Worm (Caenorhabditis elegans) whole organism, L1 larva: ENCODE data around the gene F23D12.3.

Experiments
- F16B12.6 ChIP-seq: fragments of 150-350 bp; optimal IDR thresholded peaks from 2 replicates; lab custom pipeline; 2014; ENCODE audit warnings: missing biosample characterization, missing genetic modification characterization
- aha-1 ChIP-seq: fragments of 150-350 bp; optimal IDR thresholded peaks from 2 replicates; lab custom pipeline; 2014; ENCODE audit warnings: missing biosample characterization, missing genetic modification characterization
- ceh-82 ChIP-seq, 3 experiments: fragments of 150-350 bp in 1 of 3; sonication (generic microtip) in 2 of 3; optimal IDR thresholded peaks; 2 replicates each; lab custom pipeline; 2014 to 2017; ENCODE audit warnings: missing biosample characterization in 3 of 3, missing genetic modification characterization in 3 of 3
- efl-3 ChIP-seq: fragments of 200-800 bp; sonication (Bioruptor generic); optimal IDR thresholded peaks from 2 replicates; lab custom pipeline; 2018; ENCODE audit warnings: mild to moderate bottlenecking, missing genetic modification characterization, missing compliant biosample characterization
- elt-2 ChIP-seq: sonication (generic microtip); optimal IDR thresholded peaks from 2 replicates; lab custom pipeline; 2016; ENCODE audit warnings: missing genetic modification characterization, mild to moderate bottlenecking, inconsistent platforms, missing compliant biosample characterization, missing genetic modification reagents
- elt-3 ChIP-seq, 6 experiments: fragments of 150-350 bp in 1 of 6; sonication (generic microtip); optimal IDR thresholded peaks; 2 replicates each; lab custom pipeline; 2017 to 2018; ENCODE audit warnings: missing biosample characterization in 6 of 6, missing genetic modification characterization in 6 of 6, inconsistent platforms in 1 of 6
- fkh-10 ChIP-seq: sonication (generic microtip); optimal IDR thresholded peaks from 2 replicates; lab custom pipeline; 2017; ENCODE audit warnings: missing biosample characterization, missing genetic modification reagents, missing genetic modification characterization
- lin-39 ChIP-seq: fragments of 150-350 bp; optimal IDR thresholded peaks from 2 replicates; lab custom pipeline; 2014; ENCODE audit warnings: missing biosample characterization, missing genetic modification reagents, missing genetic modification characterization
- ztf-11 ChIP-seq, 2 experiments: sonication (generic microtip); optimal IDR thresholded peaks; 2 replicates each; lab custom pipeline; 2016 to 2017; ENCODE audit warnings: missing genetic modification characterization in 2 of 2, missing biosample characterization in 1 of 2, missing compliant biosample characterization in 1 of 2

DNA sequence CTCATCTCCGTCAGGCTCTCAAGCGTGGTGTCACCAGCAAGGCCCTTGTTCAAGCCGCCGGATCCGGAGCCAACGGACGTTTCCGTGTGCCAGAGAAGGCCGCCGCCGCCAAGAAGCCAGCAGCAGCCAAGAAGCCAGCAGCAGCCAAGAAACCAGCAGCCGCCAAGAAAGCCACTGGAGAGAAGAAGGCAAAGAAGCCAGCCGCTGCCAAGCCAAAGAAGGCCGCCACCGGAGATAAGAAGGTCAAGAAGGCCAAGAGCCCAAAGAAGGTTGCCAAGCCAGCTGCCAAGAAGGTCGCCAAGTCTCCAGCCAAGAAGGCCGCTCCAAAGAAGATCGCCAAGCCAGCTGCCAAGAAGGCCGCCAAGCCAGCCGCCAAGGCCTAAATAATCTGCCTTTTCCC is 48.1 kb downstream of the F23D12.3 start:
- TF ChIP-seq F16B12.6 (tag; lab: Kevin White, UChicago) (no peak), ztf-11 (tag; optimal IDR thresholded peaks at IDR 0.05; lab: Kevin White, UChicago) (no peak), elt-2 (tag; lab: Kevin White, UChicago) (no peak), lin-39 (tag; lab: Kevin White, UChicago) (no peak), aha-1 (tag; lab: Kevin White, UChicago) (no peak), fkh-10 (GFP tag; lab: Kevin White, UChicago) (no peak), ceh-82 (tag; optimal IDR thresholded peaks at IDR 0.05; lab: Kevin White, UChicago) (no peak), efl-3 (GFP tag; lab: Kevin White, UChicago) (no peak), elt-3 (tag; optimal IDR thresholded peaks at IDR 0.05; lab: Kevin White, UChicago) (no peak)
